Worm (Caenorhabditis elegans) whole organism, L1 larva: ENCODE data around the gene srx-33.

Source experiments
- F16B12.6 ChIP-seq: fragments of 150-350 bp; optimal IDR thresholded peaks from 2 replicates; lab custom pipeline; 2014; ENCODE audit warnings: missing biosample characterization, missing genetic modification characterization
- ceh-8 ChIP-seq: fragments of 200-800 bp; sonication (Bioruptor generic); optimal IDR thresholded peaks from 2 replicates; lab custom pipeline; 2018; ENCODE audit warnings: mild to moderate bottlenecking, missing genetic modification characterization, moderate library complexity, missing compliant biosample characterization
- ces-1 ChIP-seq: fragments of 150-350 bp; optimal IDR thresholded peaks from 2 replicates; lab custom pipeline; 2014; ENCODE audit warnings: missing biosample characterization, missing genetic modification reagents, missing genetic modification characterization
- dsc-1 ChIP-seq: sonication (generic microtip); optimal IDR thresholded peaks from 2 replicates; lab custom pipeline; 2016; ENCODE audit warnings: mild to moderate bottlenecking, missing genetic modification characterization, missing compliant biosample characterization
- irx-1 ChIP-seq: sonication (generic microtip); optimal IDR thresholded peaks from 2 replicates; lab custom pipeline; 2016; ENCODE audit warnings: missing genetic modification characterization, missing compliant biosample characterization
- lin-14 ChIP-seq: fragments of 200-800 bp; sonication (Bioruptor generic); optimal IDR thresholded peaks from 2 replicates; lab custom pipeline; 2018; ENCODE audit warnings: mild to moderate bottlenecking, missing genetic modification characterization, moderate library complexity, missing compliant biosample characterization
- nhr-28 ChIP-seq: fragments of 150-350 bp; optimal IDR thresholded peaks from 2 replicates; lab custom pipeline; 2014; ENCODE audit warnings: missing biosample characterization, missing genetic modification characterization
- nhr-71 ChIP-seq: sonication (generic microtip); optimal IDR thresholded peaks from 2 replicates; lab custom pipeline; 2016; ENCODE audit warnings: mild to moderate bottlenecking, missing genetic modification characterization, moderate library complexity, missing compliant biosample characterization
- snu-23 ChIP-seq: sonication (generic microtip); optimal IDR thresholded peaks from 2 replicates; lab custom pipeline; 2016; ENCODE audit warnings: missing genetic modification characterization, missing compliant biosample characterization

DNA sequence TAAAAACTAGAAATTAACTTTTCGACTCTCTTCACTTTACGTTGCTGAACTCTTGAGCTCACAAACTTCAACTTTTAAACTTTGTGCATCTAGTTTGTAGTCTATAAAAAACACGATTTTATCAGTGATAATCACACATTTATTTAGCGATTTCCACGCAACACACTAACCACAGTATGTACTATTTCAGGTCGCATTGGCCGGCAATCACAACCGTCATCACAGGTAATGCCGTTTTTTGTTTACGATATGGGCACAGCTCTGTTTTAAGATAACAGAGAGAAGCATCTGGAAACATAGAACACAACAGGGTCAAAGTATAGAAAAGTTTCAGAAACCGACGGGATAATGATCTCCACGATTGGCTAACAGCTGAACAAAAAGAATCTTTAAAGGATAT is 42.5 kb downstream of the srx-33 start:
- TF ChIP-seq F16B12.6 (no peak), ceh-8 (GFP tag; lab: Kevin White, UChicago) (no peak), dsc-1 (no peak), nhr-28 (tag; lab: Kevin White, UChicago) (no peak), ces-1 (GFP tag; lab: Kevin White, UChicago) (no peak), nhr-71 (peak; percentile 12), lin-14 (GFP tag; lab: Kevin White, UChicago) (no peak), irx-1 (tag; lab: Kevin White, UChicago) (no peak), snu-23 (no peak)
